Fruit fly (Drosophila melanogaster) whole organism, prepupa: ENCODE data around the gene dUTPase.
A peak's percentile ranks its signal among the peaks of the same experiment; 100 is the strongest.

Experiments used
- CG31627 ChIP-seq: fragments of 200-800 bp; sonication (Bioruptor generic); optimal IDR thresholded peaks from 3 replicates; lab custom pipeline; 2016; ENCODE audit warnings: missing biosample characterization, missing genetic modification characterization
- CG6163 ChIP-seq: fragments of 200-800 bp; sonication (Bioruptor generic); IDR thresholded peaks from 3 replicates; pipeline ENCODE4 v1.3.6; 2022; ENCODE audit warnings: missing biosample characterization, missing genetic modification characterization
- CG8632 ChIP-seq: fragments of 200-800 bp; sonication (Bioruptor generic); optimal IDR thresholded peaks from 3 replicates; lab custom pipeline; 2016; ENCODE audit warnings: missing biosample characterization, missing genetic modification characterization

DNA sequence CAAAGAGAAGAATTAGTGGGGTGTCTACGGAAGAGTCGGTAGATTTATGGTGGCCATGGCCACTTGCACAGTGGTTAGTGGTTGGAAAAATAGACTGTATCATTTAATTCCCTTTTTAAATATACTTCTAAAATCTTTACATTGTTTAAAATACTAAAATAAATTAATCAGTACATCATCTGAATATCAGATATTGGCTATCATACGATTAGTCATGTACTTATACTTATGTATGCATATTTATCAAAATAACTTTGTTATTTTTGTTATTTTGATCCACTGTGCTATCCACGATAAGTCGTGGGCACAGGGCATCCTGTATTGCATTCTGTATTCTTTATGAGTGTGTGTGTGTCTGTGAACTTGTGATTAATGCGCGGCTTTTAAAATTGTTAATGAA lies 3.6 kb downstream of the dUTPase start:
- TF ChIP-seq CG6163 (GFP tag; lab: Robert Waterston, UW) (peak; percentile 20; the same call in 1 of the 3 replicates), CG8632 (GFP tag; lab: Kevin White, UChicago) (peak; percentile 41), CG31627 (GFP tag; lab: Kevin White, UChicago) (no peak)
